Worm (Caenorhabditis elegans) whole organism, young adult: ENCODE results near the gene C02B8.7.

Source experiments
- B0336.3 ChIP-seq: fragments of 200-800 bp; sonication (Bioruptor generic); IDR thresholded peaks from 2 replicates; pipeline ENCODE4 v1.3.6; 2022; ENCODE audit warnings: missing genetic modification characterization, missing compliant biosample characterization
- Y79H2A.3 ChIP-seq: fragments of 200-800 bp; sonication (Bioruptor generic); conservative IDR thresholded peaks from 2 replicates; pipeline ENCODE4 v1.3.6; 2022; ENCODE audit warnings: missing genetic modification reagents, missing genetic modification characterization, missing compliant biosample characterization
- ztf-18 ChIP-seq: sonication (generic microtip); optimal IDR thresholded peaks from 2 replicates; lab custom pipeline; 2016; ENCODE audit warnings: missing genotype, mild to moderate bottlenecking, missing genetic modification characterization, missing compliant biosample characterization

- TF ChIP-seq Y79H2A.3 (no peak), ztf-18 (tag; lab: Kevin White, UChicago) (no peak), B0336.3 (no peak)
Observed at ce11 chrX:8110193-8110592, 27.5 kb downstream of the C02B8.7 start, which contains the start of gene K07E3.1.
